Fruit fly (Drosophila melanogaster): ENCODE measurements around the gene Spase22-23.
A peak's percentile ranks its signal among the peaks of the same experiment; 100 is the strongest.

Spase22-23 gene

dm6 chr3R:24213644-24214043 lies 16.2 kb downstream of the Spase22-23 start:
- TF ChIP-seq gl (tag; optimal IDR thresholded peaks at IDR 0.05) = no peak
- TF ChIP-seq fd96Ca (GFP tag; IDR thresholded peaks at IDR 0.05) = no peak
- no peak for TF ChIP-seq rn (GFP tag; IDR thresholded peaks at IDR 0.05)
- TF ChIP-seq CG8159 (tag; optimal IDR thresholded peaks at IDR 0.05) = no peak
- TF ChIP-seq Pif1A (GFP tag; optimal IDR thresholded peaks at IDR 0.05) = no peak
- TF ChIP-seq Snoo (tag; optimal IDR thresholded peaks at IDR 0.05) = no peak
- TF ChIP-seq CG34367 (tag; optimal IDR thresholded peaks at IDR 0.05) = no peak
- no peak for TF ChIP-seq CG8301 (tag; optimal IDR thresholded peaks at IDR 0.05)

- TF ChIP-seq CG34367 (tag; optimal IDR thresholded peaks at IDR 0.05) = peak; percentile 43
- peak; percentile 24 for TF ChIP-seq CG17806 (tag; optimal IDR thresholded peaks at IDR 0.05)
- TF ChIP-seq CG10348 (GFP tag; IDR thresholded peaks at IDR 0.05) = no peak
- peak; percentile 57 for TF ChIP-seq Snoo (tag; optimal IDR thresholded peaks at IDR 0.05)
- TF ChIP-seq CG8159 (tag; optimal IDR thresholded peaks at IDR 0.05) = peak; percentile 40
- no peak for TF ChIP-seq EcR (GFP tag; optimal IDR thresholded peaks at IDR 0.05)
- no peak for TF ChIP-seq D1 (tag; optimal IDR thresholded peaks at IDR 0.05)
- TF ChIP-seq CG9948 (tag; optimal IDR thresholded peaks at IDR 0.05) = peak; percentile 8
- TF ChIP-seq CG12605 (GFP tag; IDR thresholded peaks at IDR 0.05) = peak; percentile 39; the same call in 1 of the 2 replicates
- peak; percentile 34; the same call in 1 of the 3 replicates for TF ChIP-seq fd96Ca (GFP tag; IDR thresholded peaks at IDR 0.05)
- TF ChIP-seq CG8301 (tag; optimal IDR thresholded peaks at IDR 0.05) = peak; percentile 3
- TF ChIP-seq Pif1B (GFP tag; optimal IDR thresholded peaks at IDR 0.05) = peak; percentile 38
- peak; percentile 47 for TF ChIP-seq Pif1A (GFP tag; optimal IDR thresholded peaks at IDR 0.05)
- no peak for TF ChIP-seq CG32121 (GFP tag; IDR thresholded peaks at IDR 0.05)
- TF ChIP-seq CG15710 (tag; optimal IDR thresholded peaks at IDR 0.05) = peak; percentile 33
- peak; percentile 9; the same call in 1 of the 3 replicates for TF ChIP-seq CG4496 (GFP tag; IDR thresholded peaks at IDR 0.05)
- TF ChIP-seq gl (tag; optimal IDR thresholded peaks at IDR 0.05) = no peak
- TF ChIP-seq Ets98B (GFP tag; IDR thresholded peaks at IDR 0.05) = no peak
- TF ChIP-seq rn (GFP tag; IDR thresholded peaks at IDR 0.05) = no peak
- TF ChIP-seq CG13204 (GFP tag; optimal IDR thresholded peaks at IDR 0.05) = no peak
- peak; percentile 21 for TF ChIP-seq CG14655 (GFP tag; optimal IDR thresholded peaks at IDR 0.05)
Measured at dm6 chr3R:24206341-24207114, 23.3 kb downstream of the Spase22-23 start.

dm6 chr3R:24205935-24206334 lies 23.9 kb downstream of the Spase22-23 start:
- no peak for TF ChIP-seq CG15710 (tag; optimal IDR thresholded peaks at IDR 0.05)
- TF ChIP-seq CG12605 (GFP tag; IDR thresholded peaks at IDR 0.05) = no peak
- TF ChIP-seq CG8159 (tag; optimal IDR thresholded peaks at IDR 0.05) = peak; percentile 5
- peak; percentile 43 for TF ChIP-seq Snoo (tag; optimal IDR thresholded peaks at IDR 0.05)
- no peak for TF ChIP-seq CG17806 (tag; optimal IDR thresholded peaks at IDR 0.05)

dm6 chr3R:24205234-24205894 lies 24.5 kb downstream of the Spase22-23 start:
- TF ChIP-seq EcR (GFP tag; optimal IDR thresholded peaks at IDR 0.05) (no peak), CG34367 (tag; optimal IDR thresholded peaks at IDR 0.05) (no peak), Ets98B (GFP tag; IDR thresholded peaks at IDR 0.05) (no peak), CG15710 (tag; optimal IDR thresholded peaks at IDR 0.05) (no peak)

- TF ChIP-seq CG17806 (tag; optimal IDR thresholded peaks at IDR 0.05) (peak; percentile 12), CG8159 (tag; optimal IDR thresholded peaks at IDR 0.05) (no peak), CG9948 (tag; optimal IDR thresholded peaks at IDR 0.05) (peak; percentile 41), CG4496 (GFP tag; IDR thresholded peaks at IDR 0.05) (no peak; the same call in 2 of the 3 replicates), fd96Ca (GFP tag; IDR thresholded peaks at IDR 0.05) (peak; percentile 75), CG14655 (GFP tag; optimal IDR thresholded peaks at IDR 0.05) (peak; percentile 71), rn (GFP tag; IDR thresholded peaks at IDR 0.05) (no peak), CG8301 (tag; optimal IDR thresholded peaks at IDR 0.05) (peak; percentile 73), CG32121 (GFP tag; IDR thresholded peaks at IDR 0.05) (0 out of 2 replicates have a peak, but pooled peaks have one; percentile 15), Ets98B (GFP tag; IDR thresholded peaks at IDR 0.05) (peak; percentile 49; the same call in 1 of the 2 replicates)
Measured at dm6 chr3R:24204022-24204421, 25.8 kb downstream of the Spase22-23 start.

- peak; percentile 83 for TF ChIP-seq Pif1A (GFP tag; optimal IDR thresholded peaks at IDR 0.05)
- peak; percentile 81 for TF ChIP-seq CG8159 (tag; optimal IDR thresholded peaks at IDR 0.05)
- TF ChIP-seq Snoo (tag; optimal IDR thresholded peaks at IDR 0.05) = peak; percentile 80
- peak; percentile 84 for TF ChIP-seq CG32121 (GFP tag; IDR thresholded peaks at IDR 0.05)
- peak; percentile 82 for TF ChIP-seq CG15710 (tag; optimal IDR thresholded peaks at IDR 0.05)
- peak; percentile 76 for TF ChIP-seq Ets98B (GFP tag; IDR thresholded peaks at IDR 0.05)
- TF ChIP-seq gl (tag; optimal IDR thresholded peaks at IDR 0.05) = peak; percentile 37
- TF ChIP-seq CG9948 (tag; optimal IDR thresholded peaks at IDR 0.05) = peak; percentile 78
- TF ChIP-seq Pif1B (GFP tag; optimal IDR thresholded peaks at IDR 0.05) = peak; percentile 84
- peak; percentile 73 for TF ChIP-seq CG17806 (tag; optimal IDR thresholded peaks at IDR 0.05)
- TF ChIP-seq CG14655 (GFP tag; optimal IDR thresholded peaks at IDR 0.05) = peak; percentile 87
- peak; percentile 61 for TF ChIP-seq CG34367 (tag; optimal IDR thresholded peaks at IDR 0.05)
- no peak for TF ChIP-seq D1 (tag; optimal IDR thresholded peaks at IDR 0.05)
- peak; percentile 46 for TF ChIP-seq EcR (GFP tag; optimal IDR thresholded peaks at IDR 0.05)
- peak; percentile 84 for TF ChIP-seq CG8301 (tag; optimal IDR thresholded peaks at IDR 0.05)
- TF ChIP-seq rn (GFP tag; IDR thresholded peaks at IDR 0.05) = 0 out of 2 replicates have a peak, but pooled peaks have one; percentile 18
- TF ChIP-seq CG12605 (GFP tag; IDR thresholded peaks at IDR 0.05) = peak; percentile 44
- TF ChIP-seq CG13204 (GFP tag; optimal IDR thresholded peaks at IDR 0.05) = peak; percentile 10
- peak; percentile 13; the same call in 1 of the 2 replicates for TF ChIP-seq CG10348 (GFP tag; IDR thresholded peaks at IDR 0.05)
- peak; percentile 83 for TF ChIP-seq CG4496 (GFP tag; IDR thresholded peaks at IDR 0.05)
- TF ChIP-seq fd96Ca (GFP tag; IDR thresholded peaks at IDR 0.05) = peak; percentile 88
Measured at dm6 chr3R:24203426-24203825, 26.4 kb downstream of the Spase22-23 start.
